Worm (Caenorhabditis elegans) whole organism, L4/young adult: ENCODE data around the gene C08E8.11.

Experiments
- W03F9.2 ChIP-seq: fragments of 150-350 bp; optimal IDR thresholded peaks from 2 replicates; lab custom pipeline; 2014; ENCODE audit warnings: missing biosample characterization, missing genetic modification characterization
- dao-5 ChIP-seq: sonication (generic microtip); optimal IDR thresholded peaks from 2 replicates; lab custom pipeline; 2016; ENCODE audit warnings: missing genotype, missing genetic modification characterization, moderate library complexity, missing compliant biosample characterization
- him-1 ChIP-seq: sonication (generic microtip); optimal IDR thresholded peaks from 2 replicates; lab custom pipeline; 2016; ENCODE audit warnings: missing genotype, missing genetic modification reagents, missing genetic modification characterization, missing compliant biosample characterization

DNA sequence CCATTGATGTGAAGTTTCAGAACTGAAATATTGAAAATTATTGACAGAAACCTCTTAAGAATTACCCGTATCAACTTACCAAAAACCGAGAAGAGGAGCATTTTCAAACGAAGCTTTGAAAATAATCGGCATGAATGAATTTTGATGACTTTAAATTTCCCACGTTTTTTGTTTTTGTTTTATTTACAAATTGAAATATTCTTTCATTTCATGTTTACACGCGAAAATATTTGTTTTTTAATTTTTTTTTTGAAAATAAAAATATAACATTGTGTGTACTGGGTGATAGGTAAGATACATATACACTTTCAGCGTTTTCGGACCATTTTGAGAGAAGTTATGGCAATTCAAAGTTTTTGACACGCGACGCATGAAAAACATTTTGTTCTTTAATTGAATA lies 44.8 kb downstream of the C08E8.11 start, which contains the start of gene Y51A2B.9:
- TF ChIP-seq him-1, result no peak
- no peak for TF ChIP-seq dao-5
- no peak for TF ChIP-seq W03F9.2 (tag; lab: Kevin White, UChicago)
